Fruit fly (Drosophila melanogaster) whole organism, prepupa: Measurements from ENCODE around the gene Phf5a.

Experiments
- Blimp-1 ChIP-seq: fragments of 200-800 bp; sonication (Bioruptor generic); optimal IDR thresholded peaks from 3 replicates; lab custom pipeline; 2017; ENCODE audit warnings: missing biosample characterization, missing genetic modification characterization, mild to moderate bottlenecking, moderate library complexity, missing genetic modification reagents
- CG10631 ChIP-seq: fragments of 200-800 bp; sonication (Bioruptor generic); optimal IDR thresholded peaks from 2 replicates; lab custom pipeline; 2016; ENCODE audit warnings: missing biosample characterization, missing genetic modification characterization
- CG10669 ChIP-seq: fragments of 200-800 bp; sonication (Bioruptor generic); optimal IDR thresholded peaks from 3 replicates; lab custom pipeline; 2018; ENCODE audit warnings: missing biosample characterization, mild to moderate bottlenecking, missing genetic modification characterization, moderate library complexity
- CG11902 ChIP-seq: fragments of 200-800 bp; sonication (Bioruptor generic); optimal IDR thresholded peaks from 3 replicates; lab custom pipeline; 2016; ENCODE audit warnings: missing biosample characterization, missing genetic modification characterization
- CG15336 ChIP-seq: fragments of 200-800 bp; sonication (Bioruptor generic); IDR thresholded peaks from 2 replicates; pipeline ENCODE4 v1.3.6; 2022; ENCODE audit warnings: missing biosample characterization, missing genetic modification characterization
- CG1621 ChIP-seq: fragments of 200-800 bp; sonication (Bioruptor generic); optimal IDR thresholded peaks from 3 replicates; lab custom pipeline; 2018; ENCODE audit warnings: missing biosample characterization, mild to moderate bottlenecking, missing genetic modification characterization
- CG16779 ChIP-seq: fragments of 200-800 bp; sonication (Bioruptor generic); optimal IDR thresholded peaks from 3 replicates; lab custom pipeline; 2017; ENCODE audit warnings: missing biosample characterization, mild to moderate bottlenecking, missing genetic modification characterization
- CG3032 ChIP-seq: fragments of 200-800 bp; optimal IDR thresholded peaks from 2 replicates; lab custom pipeline; 2019; ENCODE audit warnings: missing biosample characterization, mild to moderate bottlenecking, missing genetic modification characterization, moderate library complexity
- CG31627 ChIP-seq: fragments of 200-800 bp; sonication (Bioruptor generic); optimal IDR thresholded peaks from 3 replicates; lab custom pipeline; 2016; ENCODE audit warnings: missing biosample characterization, missing genetic modification characterization
- CG34406 ChIP-seq: fragments of 200-800 bp; sonication (Bioruptor generic); optimal IDR thresholded peaks from 3 replicates; lab custom pipeline; 2016; ENCODE audit warnings: missing biosample characterization, missing genetic modification characterization
- CG3919 ChIP-seq: fragments of 200-800 bp; sonication (Bioruptor generic); optimal IDR thresholded peaks from 3 replicates; lab custom pipeline; 2016; ENCODE audit warnings: missing biosample characterization, missing genetic modification characterization
- CG4318 ChIP-seq: fragments of 200-800 bp; sonication (Bioruptor generic); optimal IDR thresholded peaks from 3 replicates; lab custom pipeline; 2017; ENCODE audit warnings: missing biosample characterization, mild to moderate bottlenecking, missing genetic modification characterization
- CG6276 ChIP-seq: fragments of 200-800 bp; sonication (Bioruptor generic); optimal IDR thresholded peaks from 2 replicates; lab custom pipeline; 2017; ENCODE audit warnings: missing biosample characterization, mild to moderate bottlenecking, missing genetic modification characterization
- CG6792 ChIP-seq: fragments of 200-800 bp; sonication (Bioruptor generic); optimal IDR thresholded peaks from 3 replicates; lab custom pipeline; 2016; ENCODE audit warnings: missing biosample characterization, missing genetic modification characterization
- CG6808 ChIP-seq: fragments of 200-800 bp; sonication (Bioruptor generic); optimal IDR thresholded peaks from 3 replicates; lab custom pipeline; 2017; ENCODE audit warnings: missing biosample characterization, missing genetic modification characterization, mild to moderate bottlenecking, moderate library complexity, missing genetic modification reagents
- CG6854 ChIP-seq: fragments of 200-800 bp; sonication (Bioruptor generic); optimal IDR thresholded peaks from 2 replicates; lab custom pipeline; 2017; ENCODE audit warnings: missing biosample characterization, mild to moderate bottlenecking, missing genetic modification characterization
- CG7368 ChIP-seq: fragments of 200-800 bp; sonication (Bioruptor generic); optimal IDR thresholded peaks from 3 replicates; lab custom pipeline; 2016; ENCODE audit warnings: missing biosample characterization, missing genetic modification characterization
- CG8119 ChIP-seq: fragments of 200-800 bp; sonication (Bioruptor generic); IDR thresholded peaks from 3 replicates; pipeline ENCODE4 v1.3.6; 2022; ENCODE audit warnings: missing biosample characterization, missing genetic modification characterization
- CG8319 ChIP-seq: fragments of 200-800 bp; sonication (Bioruptor generic); optimal IDR thresholded peaks from 3 replicates; lab custom pipeline; 2016; ENCODE audit warnings: missing biosample characterization, missing genetic modification characterization
- CG8632 ChIP-seq: fragments of 200-800 bp; sonication (Bioruptor generic); optimal IDR thresholded peaks from 3 replicates; lab custom pipeline; 2016; ENCODE audit warnings: missing biosample characterization, missing genetic modification characterization
- CG9139 ChIP-seq: fragments of 200-800 bp; sonication (Bioruptor generic); optimal IDR thresholded peaks from 3 replicates; lab custom pipeline; 2017; ENCODE audit warnings: missing biosample characterization, mild to moderate bottlenecking, missing genetic modification characterization
- Eip93F ChIP-seq: fragments of 200-800 bp; sonication (Bioruptor generic); optimal IDR thresholded peaks from 2 replicates; lab custom pipeline; 2016; ENCODE audit warnings: missing biosample characterization, mild to moderate bottlenecking, missing genetic modification characterization
- Ets21C ChIP-seq: fragments of 200-800 bp; sonication (Bioruptor generic); optimal IDR thresholded peaks from 3 replicates; lab custom pipeline; 2016; ENCODE audit warnings: missing biosample characterization, missing genetic modification characterization
- Ets96B ChIP-seq: fragments of 200-800 bp; optimal IDR thresholded peaks from 2 replicates; lab custom pipeline; 2019; ENCODE audit warnings: missing biosample characterization, mild to moderate bottlenecking, missing genetic modification characterization, moderate library complexity
- Gug ChIP-seq: fragments of 200-800 bp; sonication (Bioruptor generic); IDR thresholded peaks from 2 replicates; pipeline ENCODE4 v1.3.6; 2022; ENCODE audit warnings: missing biosample characterization, missing genetic modification characterization
- Hr38 ChIP-seq: sonication (Bioruptor generic); optimal IDR thresholded peaks from 2 replicates; lab custom pipeline; 2016; ENCODE audit warnings: missing biosample characterization, missing genetic modification characterization
- Hr39 ChIP-seq: fragments of 200-800 bp; sonication (Bioruptor generic); optimal IDR thresholded peaks from 2 replicates; lab custom pipeline; 2016; ENCODE audit warnings: missing biosample characterization, missing genetic modification characterization
- Hr4 ChIP-seq: fragments of 200-800 bp; sonication (Bioruptor generic); optimal IDR thresholded peaks from 3 replicates; lab custom pipeline; 2016; ENCODE audit warnings: missing biosample characterization, missing genetic modification characterization
- Lpt ChIP-seq: fragments of 200-800 bp; sonication (Bioruptor generic); optimal IDR thresholded peaks from 3 replicates; lab custom pipeline; 2016; ENCODE audit warnings: missing biosample characterization, missing genetic modification characterization
- Met ChIP-seq: fragments of 200-800 bp; sonication (Bioruptor generic); optimal IDR thresholded peaks from 3 replicates; lab custom pipeline; 2016; ENCODE audit warnings: missing biosample characterization, missing genetic modification characterization
- OdsH ChIP-seq: fragments of 200-800 bp; sonication (Bioruptor generic); optimal IDR thresholded peaks from 3 replicates; lab custom pipeline; 2016; ENCODE audit warnings: missing biosample characterization, missing genetic modification characterization
- Smox ChIP-seq: fragments of 200-800 bp; sonication (Bioruptor generic); optimal IDR thresholded peaks from 3 replicates; lab custom pipeline; 2016; ENCODE audit warnings: missing biosample characterization, missing genetic modification characterization
- Sox102F ChIP-seq: fragments of 200-800 bp; sonication (Bioruptor generic); optimal IDR thresholded peaks from 2 replicates; lab custom pipeline; 2016; ENCODE audit warnings: missing biosample characterization, mild to moderate bottlenecking, missing genetic modification characterization
- achi ChIP-seq: fragments of 200-800 bp; sonication (Bioruptor generic); optimal IDR thresholded peaks from 3 replicates; lab custom pipeline; 2016; ENCODE audit warnings: missing biosample characterization, missing genetic modification characterization
- dac ChIP-seq: fragments of 200-800 bp; sonication (Bioruptor generic); optimal IDR thresholded peaks from 2 replicates; lab custom pipeline; 2017; ENCODE audit warnings: missing biosample characterization, mild to moderate bottlenecking, missing genetic modification characterization
- dsx ChIP-seq: fragments of 200-800 bp; optimal IDR thresholded peaks from 3 replicates; lab custom pipeline; 2019; ENCODE audit warnings: missing biosample characterization, mild to moderate bottlenecking, missing genetic modification characterization, moderate library complexity; ENCODE audit not compliant: poor library complexity, severe bottlenecking
- eg ChIP-seq: fragments of 200-800 bp; sonication (Bioruptor generic); IDR thresholded peaks from 3 replicates; pipeline ENCODE4 v1.3.6; 2022; ENCODE audit warnings: missing biosample characterization, missing genetic modification characterization
- esn ChIP-seq: fragments of 200-800 bp; sonication (Bioruptor generic); optimal IDR thresholded peaks from 2 replicates; lab custom pipeline; 2016; ENCODE audit warnings: missing biosample characterization, mild to moderate bottlenecking, missing genetic modification characterization, moderate library complexity
- fd59A ChIP-seq: fragments of 200-800 bp; sonication (Bioruptor generic); optimal IDR thresholded peaks from 2 replicates; lab custom pipeline; 2017; ENCODE audit warnings: missing biosample characterization, mild to moderate bottlenecking, missing genetic modification characterization, missing genetic modification reagents
- fkh ChIP-seq: fragments of 200-800 bp; sonication (Bioruptor generic); optimal IDR thresholded peaks from 3 replicates; lab custom pipeline; 2017; ENCODE audit warnings: missing biosample characterization, mild to moderate bottlenecking, missing genetic modification characterization, moderate library complexity
- net ChIP-seq: fragments of 200-800 bp; sonication (Bioruptor generic); optimal IDR thresholded peaks from 3 replicates; lab custom pipeline; 2016; ENCODE audit warnings: missing biosample characterization, missing genetic modification characterization
- pdm3 ChIP-seq: fragments of 200-800 bp; sonication (Bioruptor generic); optimal IDR thresholded peaks from 3 replicates; lab custom pipeline; 2016; ENCODE audit warnings: missing biosample characterization, missing genetic modification characterization
- salr ChIP-seq, 2 experiments: fragments of 200-800 bp; sonication (Bioruptor generic); optimal IDR thresholded peaks; 3 replicates each; lab custom pipeline; 2016 to 2018; ENCODE audit warnings: missing biosample characterization in 2 of 2, missing genetic modification characterization in 2 of 2, mild to moderate bottlenecking in 1 of 2
- spab ChIP-seq: fragments of 200-800 bp; sonication (Bioruptor generic); optimal IDR thresholded peaks from 2 replicates; lab custom pipeline; 2017; ENCODE audit warnings: missing biosample characterization, mild to moderate bottlenecking, missing genetic modification characterization, missing genetic modification reagents
- ss ChIP-seq, 2 experiments: fragments of 200-800 bp; sonication (Bioruptor generic); optimal IDR thresholded peaks; 2 replicates in 1 of 2; 3 replicates in 1 of 2; lab custom pipeline; 2017 to 2018; ENCODE audit warnings: mild to moderate bottlenecking in 2 of 2, missing biosample characterization in 2 of 2, missing genetic modification characterization in 2 of 2, moderate library complexity in 1 of 2

The Phf5a gene

dm6 chr2L:6455955-6456599 is 34.6 kb downstream of the Phf5a start, which contains the start of gene frj (continued):
- TF ChIP-seq CG3919 (peak; percentile 53), Sox102F (GFP tag; lab: Kevin White, UChicago) (no peak), CG6792 (GFP tag; lab: Kevin White, UChicago) (peak; percentile 7), eg (GFP tag; lab: Robert Waterston, UW) (no peak), ss (GFP tag; optimal IDR thresholded peaks at IDR 0.05; lab: Kevin White, UChicago) (no peak), CG3032 (tag; lab: Kevin White, UChicago) (peak; percentile 58), CG10669 (GFP tag; lab: Kevin White, UChicago) (peak; percentile 36), CG34406 (GFP tag; lab: Kevin White, UChicago) (peak; percentile 29)

- no peak for TF ChIP-seq Hr38
- no peak for TF ChIP-seq CG16779 (tag; lab: Kevin White, UChicago)
- TF ChIP-seq Eip93F, result no peak
- TF ChIP-seq Lpt (GFP tag; lab: Kevin White, UChicago), result no peak
- TF ChIP-seq CG15336, result no peak
- TF ChIP-seq achi (GFP tag; lab: Kevin White, UChicago), result no peak
- TF ChIP-seq CG3919, result no peak
- TF ChIP-seq CG3032 (tag; lab: Kevin White, UChicago), result peak; percentile 8
- TF ChIP-seq fkh (GFP tag; lab: Kevin White, UChicago), result peak; percentile 92
- no peak for TF ChIP-seq OdsH (GFP tag; lab: Kevin White, UChicago)
- TF ChIP-seq Smox, result no peak
- TF ChIP-seq CG10631, result no peak
- TF ChIP-seq CG7368 (GFP tag; lab: Kevin White, UChicago), result peak; percentile 13
- no peak for TF ChIP-seq CG4318 (GFP tag; lab: Kevin White, UChicago)
- no peak for TF ChIP-seq Met (GFP tag; lab: Kevin White, UChicago)
- TF ChIP-seq dsx, result no peak
- no peak for TF ChIP-seq net (GFP tag; lab: Kevin White, UChicago)
- no peak for TF ChIP-seq CG9139 (GFP tag; lab: Kevin White, UChicago)
- no peak for TF ChIP-seq pdm3 (GFP tag; lab: Kevin White, UChicago)
- no peak for TF ChIP-seq Gug
- TF ChIP-seq fd59A, result no peak
- TF ChIP-seq CG31627, result no peak
- no peak for TF ChIP-seq Sox102F (GFP tag; lab: Kevin White, UChicago)
- TF ChIP-seq ss (GFP tag; optimal IDR thresholded peaks at IDR 0.05; lab: Kevin White, UChicago), result peak in 1 of 2 experiments; percentile 30
- no peak for TF ChIP-seq Blimp-1 (GFP tag; lab: Kevin White, UChicago)
- no peak for TF ChIP-seq eg (GFP tag; lab: Robert Waterston, UW)
- no peak for TF ChIP-seq dac (GFP tag; lab: Kevin White, UChicago)
- TF ChIP-seq CG6792 (GFP tag; lab: Kevin White, UChicago), result no peak
- TF ChIP-seq CG8632, result no peak
- no peak for TF ChIP-seq CG1621 (tag; lab: Kevin White, UChicago)
- no peak for TF ChIP-seq spab (GFP tag; lab: Kevin White, UChicago)
- no peak for TF ChIP-seq Ets21C (GFP tag; lab: Kevin White, UChicago)
- TF ChIP-seq CG8319, result peak; percentile 12
- TF ChIP-seq CG11902 (GFP tag; lab: Kevin White, UChicago), result no peak
- no peak for TF ChIP-seq esn (GFP tag; lab: Kevin White, UChicago)
- peak; percentile 20; the same call in 1 of the 3 replicates for TF ChIP-seq CG8119 (GFP tag; lab: Robert Waterston, UW)
- TF ChIP-seq Hr4 (GFP tag; lab: Kevin White, UChicago), result no peak
- peak; percentile 52 for TF ChIP-seq CG6854 (GFP tag; lab: Kevin White, UChicago)
- TF ChIP-seq CG6808, result no peak
- TF ChIP-seq salr (GFP tag; optimal IDR thresholded peaks at IDR 0.05; lab: Kevin White, UChicago), result peak in 1 of 2 experiments; percentile 8
- TF ChIP-seq Ets96B (tag; lab: Kevin White, UChicago), result no peak
- no peak for TF ChIP-seq CG6276 (GFP tag; lab: Kevin White, UChicago)
- TF ChIP-seq CG10669 (GFP tag; lab: Kevin White, UChicago), result no peak
- no peak for TF ChIP-seq Hr39 (GFP tag; lab: Kevin White, UChicago)
These were observed 35.4 kb downstream of the Phf5a start, which contains the start of gene retm for dm6 chr2L:6455032-6455954. retm (minus strand) TSS chr2L:6455929.
